Fruit fly (Drosophila melanogaster) whole organism: ENCODE measurements around the gene mRpL45.

Experiments
- EcR ChIP-seq, 2 experiments: fragments of >200 bp; optimal IDR thresholded peaks; 2 replicates each; lab custom pipeline; 2017; ENCODE audit warnings: missing biosample characterization in 2 of 2, missing genetic modification characterization in 2 of 2, missing genetic modification reagents in 2 of 2
- pan ChIP-seq: fragments of >200 bp; optimal IDR thresholded peaks from 2 replicates; lab custom pipeline; 2017
- psq ChIP-seq: fragments of >200 bp; optimal IDR thresholded peaks from 2 replicates; lab custom pipeline; 2017
- usp ChIP-seq: fragments of >200 bp; optimal IDR thresholded peaks from 2 replicates; lab custom pipeline; 2017; ENCODE audit warnings: missing biosample characterization, missing genetic modification characterization, mixed read lengths

dm6 chr3R:22589311-22589710 is 29.0 kb upstream of the mRpL45 start:
- TF ChIP-seq pan (lab: Kevin White, UChicago) (no peak), psq (no peak), usp (GFP tag; lab: Kevin White, UChicago) (no peak), EcR (GFP tag; optimal IDR thresholded peaks at IDR 0.05; lab: Kevin White, UChicago) (no peak)
